Worm (Caenorhabditis elegans) whole organism, L1 larva: ENCODE data around the gene lin-48.

Experiments
- C04F5.9 ChIP-seq: sonication (generic microtip); optimal IDR thresholded peaks from 2 replicates; lab custom pipeline; 2016; ENCODE audit warnings: missing genetic modification characterization, missing compliant biosample characterization
- C16A3.4 ChIP-seq: fragments of 150-350 bp; optimal IDR thresholded peaks from 2 replicates; lab custom pipeline; 2014; ENCODE audit warnings: missing biosample characterization, missing genetic modification characterization
- alr-1 ChIP-seq: fragments of 200-800 bp; sonication (Bioruptor generic); optimal IDR thresholded peaks from 2 replicates; lab custom pipeline; 2018; ENCODE audit warnings: borderline replicate concordance, mild to moderate bottlenecking, missing genetic modification characterization, missing compliant biosample characterization
- aly-2 ChIP-seq: fragments of 150-350 bp; optimal IDR thresholded peaks from 2 replicates; lab custom pipeline; 2014; ENCODE audit warnings: missing biosample characterization, missing genetic modification characterization
- ceh-8 ChIP-seq: fragments of 200-800 bp; sonication (Bioruptor generic); optimal IDR thresholded peaks from 2 replicates; lab custom pipeline; 2018; ENCODE audit warnings: mild to moderate bottlenecking, missing genetic modification characterization, moderate library complexity, missing compliant biosample characterization
- ceh-88 ChIP-seq: fragments of 200-800 bp; sonication (Bioruptor generic); IDR thresholded peaks from 2 replicates; pipeline ENCODE4 v1.3.6; 2022; ENCODE audit warnings: missing genetic modification characterization, missing compliant biosample characterization
- dsc-1 ChIP-seq: sonication (generic microtip); optimal IDR thresholded peaks from 2 replicates; lab custom pipeline; 2016; ENCODE audit warnings: mild to moderate bottlenecking, missing genetic modification characterization, missing compliant biosample characterization
- efl-1 ChIP-seq, 4 experiments: fragments of 150-350 bp; optimal IDR thresholded peaks in 3 of 4; peaks in 1 of 4; 1 replicate in 1 of 4; 2 replicates in 3 of 4; lab custom pipeline; 2014; ENCODE audit warnings: missing biosample characterization in 2 of 4, missing genetic modification characterization in 2 of 4, missing genetic modification reagents in 2 of 4
- efl-3 ChIP-seq: fragments of 200-800 bp; sonication (Bioruptor generic); optimal IDR thresholded peaks from 2 replicates; lab custom pipeline; 2018; ENCODE audit warnings: mild to moderate bottlenecking, missing genetic modification characterization, missing compliant biosample characterization
- egl-13 ChIP-seq: sonication (generic microtip); optimal IDR thresholded peaks from 2 replicates; lab custom pipeline; 2016; ENCODE audit warnings: missing genotype, missing genetic modification reagents, missing genetic modification characterization, missing compliant biosample characterization
- elt-2 ChIP-seq: sonication (generic microtip); optimal IDR thresholded peaks from 2 replicates; lab custom pipeline; 2016; ENCODE audit warnings: missing genetic modification characterization, mild to moderate bottlenecking, inconsistent platforms, missing compliant biosample characterization, missing genetic modification reagents
- elt-3 ChIP-seq, 6 experiments: fragments of 150-350 bp in 1 of 6; sonication (generic microtip); optimal IDR thresholded peaks; 2 replicates each; lab custom pipeline; 2017 to 2018; ENCODE audit warnings: missing biosample characterization in 6 of 6, missing genetic modification characterization in 6 of 6, inconsistent platforms in 1 of 6
- fkh-4 ChIP-seq: sonication (generic microtip); optimal IDR thresholded peaks from 2 replicates; lab custom pipeline; 2016; ENCODE audit warnings: missing compliant biosample characterization, missing genetic modification characterization, borderline replicate concordance
- fkh-8 ChIP-seq: sonication (generic microtip); optimal IDR thresholded peaks from 2 replicates; lab custom pipeline; 2016; ENCODE audit warnings: mild to moderate bottlenecking, missing genetic modification characterization, missing compliant biosample characterization
- hlh-17 ChIP-seq: fragments of 200-800 bp; sonication (Bioruptor generic); optimal IDR thresholded peaks from 2 replicates; lab custom pipeline; 2018; ENCODE audit warnings: missing genetic modification characterization, mild to moderate bottlenecking, missing compliant biosample characterization, moderate library complexity, borderline replicate concordance
- lin-14 ChIP-seq: fragments of 200-800 bp; sonication (Bioruptor generic); optimal IDR thresholded peaks from 2 replicates; lab custom pipeline; 2018; ENCODE audit warnings: mild to moderate bottlenecking, missing genetic modification characterization, moderate library complexity, missing compliant biosample characterization
- lin-35 ChIP-seq, 2 experiments: fragments of 150-350 bp; optimal IDR thresholded peaks; 2 replicates each; lab custom pipeline; 2014; ENCODE audit warnings: missing biosample characterization in 2 of 2, missing genetic modification characterization in 2 of 2, missing genetic modification reagents in 2 of 2
- lin-39 ChIP-seq: fragments of 150-350 bp; optimal IDR thresholded peaks from 2 replicates; lab custom pipeline; 2014; ENCODE audit warnings: missing biosample characterization, missing genetic modification reagents, missing genetic modification characterization
- lir-3 ChIP-seq: sonication (generic microtip); optimal IDR thresholded peaks from 2 replicates; lab custom pipeline; 2016; ENCODE audit warnings: mild to moderate bottlenecking, missing genetic modification characterization, moderate library complexity, missing compliant biosample characterization; ENCODE audit not compliant: poor library complexity
- lsy-2 ChIP-seq, 2 experiments: fragments of 150-350 bp; optimal IDR thresholded peaks; 2 replicates each; lab custom pipeline; 2014; ENCODE audit warnings: missing biosample characterization in 2 of 2, missing genetic modification characterization in 2 of 2
- mef-2 ChIP-seq: fragments of 150-350 bp; optimal IDR thresholded peaks from 2 replicates; lab custom pipeline; 2014; ENCODE audit warnings: missing biosample characterization, missing genetic modification characterization
- nhr-19 ChIP-seq: fragments of 200-800 bp; sonication (Bioruptor generic); conservative IDR thresholded peaks from 2 replicates; pipeline ENCODE4 v1.3.6; 2022; ENCODE audit warnings: missing genetic modification characterization, missing compliant biosample characterization
- nhr-20 ChIP-seq: sonication (generic microtip); optimal IDR thresholded peaks from 2 replicates; lab custom pipeline; 2016; ENCODE audit warnings: mild to moderate bottlenecking, missing genetic modification characterization, missing compliant biosample characterization
- nhr-237 ChIP-seq: fragments of 150-350 bp; optimal IDR thresholded peaks from 2 replicates; lab custom pipeline; 2014; ENCODE audit warnings: missing biosample characterization, missing genetic modification characterization
- nhr-47 ChIP-seq: sonication (generic microtip); optimal IDR thresholded peaks from 2 replicates; lab custom pipeline; 2016; ENCODE audit warnings: mild to moderate bottlenecking, missing genetic modification characterization, moderate library complexity, missing compliant biosample characterization
- nhr-71 ChIP-seq: sonication (generic microtip); optimal IDR thresholded peaks from 2 replicates; lab custom pipeline; 2016; ENCODE audit warnings: mild to moderate bottlenecking, missing genetic modification characterization, moderate library complexity, missing compliant biosample characterization
- nhr-84 ChIP-seq: sonication (generic microtip); optimal IDR thresholded peaks from 2 replicates; lab custom pipeline; 2017; ENCODE audit warnings: missing biosample characterization, missing genetic modification characterization
- pag-3 ChIP-seq: sonication (generic microtip); optimal IDR thresholded peaks from 2 replicates; lab custom pipeline; 2017; ENCODE audit warnings: missing genetic modification characterization, mild to moderate bottlenecking, missing compliant biosample characterization, antibody characterized with exemption, borderline replicate concordance; ENCODE audit not compliant: insufficient read depth
- pax-3 ChIP-seq: fragments of 200-800 bp; sonication (Bioruptor generic); optimal IDR thresholded peaks from 2 replicates; lab custom pipeline; 2018; ENCODE audit warnings: mild to moderate bottlenecking, missing genetic modification characterization, moderate library complexity, missing compliant biosample characterization
- rnt-1 ChIP-seq: sonication (generic microtip); optimal IDR thresholded peaks from 2 replicates; lab custom pipeline; 2016; ENCODE audit warnings: mild to moderate bottlenecking, missing genetic modification characterization, moderate library complexity, missing compliant biosample characterization
- skn-1 ChIP-seq: fragments of 150-350 bp; optimal IDR thresholded peaks from 2 replicates; lab custom pipeline; 2014; ENCODE audit warnings: missing biosample characterization, missing genetic modification characterization
- snpc-4 ChIP-seq: fragments of 150-350 bp; optimal IDR thresholded peaks from 2 replicates; lab custom pipeline; 2014; ENCODE audit warnings: missing biosample characterization, missing genetic modification characterization
- unc-130 ChIP-seq: fragments of 150-350 bp; optimal IDR thresholded peaks from 2 replicates; lab custom pipeline; 2017; ENCODE audit warnings: missing biosample characterization, missing genetic modification characterization, inconsistent platforms
- unc-62 ChIP-seq: fragments of 150-350 bp; optimal IDR thresholded peaks from 2 replicates; lab custom pipeline; 2014; ENCODE audit warnings: missing biosample characterization, missing genetic modification reagents, missing genetic modification characterization
- zag-1 ChIP-seq: fragments of 150-350 bp; optimal IDR thresholded peaks from 2 replicates; lab custom pipeline; 2014; ENCODE audit warnings: missing biosample characterization, missing genetic modification characterization
- ztf-4 ChIP-seq: fragments of 150-350 bp; optimal IDR thresholded peaks from 2 replicates; lab custom pipeline; 2014; ENCODE audit warnings: missing biosample characterization, missing genetic modification characterization

Gene lin-48

ce11 chrIII:3743367-3743766, 1.9 kb upstream of the lin-48 start:
- no peak for TF ChIP-seq nhr-20 (tag; lab: Kevin White, UChicago)
- TF ChIP-seq alr-1: no peak
- TF ChIP-seq nhr-19 (GFP tag; lab: Robert Waterston, UW): no peak
- no peak for TF ChIP-seq lir-3 (tag; lab: Kevin White, UChicago)
- TF ChIP-seq aly-2 (tag; lab: Kevin White, UChicago): no peak
- TF ChIP-seq nhr-84 (tag; lab: Kevin White, UChicago): no peak
- no peak for TF ChIP-seq pag-3 (tag; lab: Kevin White, UChicago)

DNA sequence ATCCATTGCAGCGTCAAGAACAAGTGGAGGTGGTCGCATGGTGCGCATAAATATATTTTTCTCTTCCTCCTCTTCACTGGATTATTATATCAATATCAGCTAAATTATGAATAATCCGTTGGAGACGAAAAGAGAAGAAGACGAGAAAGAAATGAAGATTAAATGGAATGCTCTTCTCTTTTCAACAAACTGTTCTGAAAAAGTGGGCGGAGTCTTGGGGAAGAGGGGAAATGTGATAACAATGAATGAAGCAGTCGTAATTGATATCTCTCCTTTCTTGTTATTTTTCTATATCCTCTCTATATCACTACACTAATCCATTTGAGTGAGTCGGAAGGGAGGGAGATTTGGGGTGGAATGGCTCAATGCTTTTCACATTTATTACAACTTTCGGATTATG, 14.1 kb downstream of the lin-48 start, which contains the start of gene arcp-1:
TSS of gene arcp-1 (minus strand) at position 101 of the 400 bp plus-strand sequence.
- no peak for TF ChIP-seq C04F5.9 (tag; lab: Kevin White, UChicago)
- no peak for TF ChIP-seq zag-1 (tag; lab: Kevin White, UChicago)
- no peak for TF ChIP-seq egl-13
- TF ChIP-seq nhr-71 (tag; lab: Kevin White, UChicago): no peak
- TF ChIP-seq efl-1 (optimal IDR thresholded peaks at IDR 0.05; lab: Kevin White, UChicago): no peak
- TF ChIP-seq efl-1 (GFP tag; optimal IDR thresholded peaks at IDR 0.05 in 1 of 2; lab: Kevin White, UChicago): no peak
- TF ChIP-seq skn-1 (tag; lab: Kevin White, UChicago): no peak
- TF ChIP-seq hlh-17 (GFP tag; lab: Kevin White, UChicago): no peak
- TF ChIP-seq snpc-4 (tag; lab: Kevin White, UChicago): no peak
- no peak for TF ChIP-seq lin-14
- no peak for TF ChIP-seq nhr-19 (GFP tag; lab: Robert Waterston, UW)
- TF ChIP-seq lsy-2 (tag; optimal IDR thresholded peaks at IDR 0.05; lab: Kevin White, UChicago): no peak
- no peak for TF ChIP-seq ceh-8 (GFP tag; lab: Kevin White, UChicago)
- TF ChIP-seq nhr-47: no peak
- TF ChIP-seq fkh-4 (tag; lab: Kevin White, UChicago): no peak
- no peak for TF ChIP-seq ceh-88 (GFP tag; lab: Robert Waterston, UW)
- TF ChIP-seq elt-3 (tag; optimal IDR thresholded peaks at IDR 0.05; lab: Kevin White, UChicago): no peak
- TF ChIP-seq pax-3: peak; percentile 12
- TF ChIP-seq unc-62: no peak
- peak; percentile 72 for TF ChIP-seq dsc-1
- TF ChIP-seq fkh-8 (tag; lab: Kevin White, UChicago): peak; percentile 21
- no peak for TF ChIP-seq mef-2 (tag; lab: Kevin White, UChicago)
- no peak for TF ChIP-seq lin-39 (tag; lab: Kevin White, UChicago)

- no peak for TF ChIP-seq pax-3
- no peak for TF ChIP-seq unc-130 (tag; lab: Kevin White, UChicago)
- TF ChIP-seq ceh-88 (GFP tag; lab: Robert Waterston, UW): no peak
- no peak for TF ChIP-seq nhr-237 (tag; lab: Kevin White, UChicago)
- TF ChIP-seq efl-1 (optimal IDR thresholded peaks at IDR 0.05; lab: Kevin White, UChicago): no peak
- TF ChIP-seq efl-1 (GFP tag; optimal IDR thresholded peaks at IDR 0.05 in 1 of 2; lab: Kevin White, UChicago): peak in 1 of 2 experiments; percentile 67
- TF ChIP-seq elt-2: peak; percentile 24
- TF ChIP-seq fkh-4 (tag; lab: Kevin White, UChicago): no peak
- TF ChIP-seq lin-35 (GFP tag; optimal IDR thresholded peaks at IDR 0.05; lab: Kevin White, UChicago): peak in 1 of 2 experiments; percentile 27
- no peak for TF ChIP-seq ztf-4 (tag; lab: Kevin White, UChicago)
Measured at ce11 chrIII:3764043-3764442, 18.8 kb downstream of the lin-48 start.

- no peak for TF ChIP-seq rnt-1 (tag; lab: Kevin White, UChicago)
- TF ChIP-seq C16A3.4 (tag; lab: Kevin White, UChicago): no peak
- TF ChIP-seq egl-13: no peak
- peak; percentile 0 for TF ChIP-seq snpc-4 (tag; lab: Kevin White, UChicago)
- TF ChIP-seq efl-3 (GFP tag; lab: Kevin White, UChicago): no peak
Measured at ce11 chrIII:3764584-3764983, 19.3 kb downstream of the lin-48 start.
